Fruit fly (Drosophila melanogaster) whole organism, embryonic: ENCODE results near the gene bsk.
A peak's percentile ranks its signal among the peaks of the same experiment; 100 is the strongest.

Experiments
- BtbVII ChIP-seq: fragments of 200-800 bp; sonication (Bioruptor generic); optimal IDR thresholded peaks from 3 replicates; lab custom pipeline; 2017; ENCODE audit warnings: missing biosample characterization, mild to moderate bottlenecking, missing genetic modification characterization
- Bteb2 ChIP-seq: fragments of 200-800 bp; sonication (Bioruptor generic); optimal IDR thresholded peaks from 2 replicates; lab custom pipeline; 2016; ENCODE audit warnings: missing biosample characterization, missing genetic modification characterization
- CG10543 ChIP-seq: fragments of 200-800 bp; sonication (Bioruptor generic); optimal IDR thresholded peaks from 3 replicates; lab custom pipeline; 2017; ENCODE audit warnings: missing biosample characterization, mild to moderate bottlenecking, missing genetic modification characterization, moderate library complexity
- CG12744 ChIP-seq: fragments of 200-800 bp; sonication (Bioruptor generic); optimal IDR thresholded peaks from 2 replicates; lab custom pipeline; 2016; ENCODE audit warnings: missing biosample characterization, missing genetic modification characterization
- CG13624 ChIP-seq: fragments of 200-800 bp; sonication (Bioruptor generic); optimal IDR thresholded peaks from 2 replicates; lab custom pipeline; 2016; ENCODE audit warnings: missing biosample characterization, missing genetic modification characterization
- CG13894 ChIP-seq: fragments of 200-800 bp; sonication (Bioruptor generic); optimal IDR thresholded peaks from 3 replicates; lab custom pipeline; 2018; ENCODE audit warnings: missing biosample characterization, mild to moderate bottlenecking, missing genetic modification characterization, moderate library complexity
- CG14014 ChIP-seq: fragments of 200-800 bp; sonication (Bioruptor generic); IDR thresholded peaks from 2 replicates; pipeline ENCODE4 v1.3.6; 2022; ENCODE audit warnings: missing biosample characterization, missing genetic modification characterization
- CG14710 ChIP-seq: fragments of 200-800 bp; sonication (Bioruptor generic); optimal IDR thresholded peaks from 3 replicates; lab custom pipeline; 2019; ENCODE audit warnings: missing biosample characterization, mild to moderate bottlenecking, missing genetic modification characterization, moderate library complexity
- CG17612 ChIP-seq: fragments of 200-800 bp; sonication (Bioruptor generic); IDR thresholded peaks from 2 replicates; pipeline ENCODE4 v1.3.6; 2022; ENCODE audit warnings: missing biosample characterization, missing genetic modification characterization
- CG34376 ChIP-seq: fragments of 200-800 bp; sonication (Bioruptor generic); optimal IDR thresholded peaks from 2 replicates; lab custom pipeline; 2018; ENCODE audit warnings: missing biosample characterization, mild to moderate bottlenecking, missing genetic modification characterization
- CG3838 ChIP-seq: fragments of 200-800 bp; sonication (Bioruptor generic); optimal IDR thresholded peaks from 3 replicates; lab custom pipeline; 2016; ENCODE audit warnings: missing biosample characterization, missing genetic modification characterization
- CG4360 ChIP-seq: fragments of 200-800 bp; sonication (Bioruptor generic); IDR thresholded peaks from 2 replicates; pipeline ENCODE4 v1.3.6; 2022; ENCODE audit warnings: missing biosample characterization, missing genetic modification characterization
- CG43689 ChIP-seq: fragments of 200-800 bp; sonication (Bioruptor generic); IDR thresholded peaks from 2 replicates; pipeline ENCODE4 v1.3.6; 2022; ENCODE audit warnings: missing biosample characterization, missing genetic modification characterization
- CG6175 ChIP-seq: fragments of 200-800 bp; sonication (Bioruptor generic); IDR thresholded peaks from 3 replicates; pipeline ENCODE4 v1.3.6; 2022; ENCODE audit warnings: missing biosample characterization, missing genetic modification characterization
- CG6654 ChIP-seq: fragments of 200-800 bp; sonication (Bioruptor generic); optimal IDR thresholded peaks from 2 replicates; lab custom pipeline; 2017; ENCODE audit warnings: missing biosample characterization, mild to moderate bottlenecking, missing genetic modification characterization
- CG9215 ChIP-seq: fragments of 200-800 bp; sonication (Bioruptor generic); IDR thresholded peaks from 2 replicates; pipeline ENCODE4 v1.3.6; 2022; ENCODE audit warnings: missing biosample characterization, missing genetic modification characterization
- CHES-1-like ChIP-seq: fragments of 200-800 bp; sonication (Bioruptor generic); optimal IDR thresholded peaks from 2 replicates; lab custom pipeline; 2016; ENCODE audit warnings: missing biosample characterization, missing genetic modification characterization
- CTCF ChIP-seq: fragments of 200-800 bp; sonication (Bioruptor generic); optimal IDR thresholded peaks from 2 replicates; lab custom pipeline; 2017; ENCODE audit warnings: missing biosample characterization, mild to moderate bottlenecking, missing genetic modification characterization, moderate library complexity
- CrebB ChIP-seq: fragments of 200-800 bp; sonication (Bioruptor generic); optimal IDR thresholded peaks from 3 replicates; lab custom pipeline; 2018; ENCODE audit warnings: missing biosample characterization, mild to moderate bottlenecking, missing genetic modification characterization
- Dad ChIP-seq: fragments of 200-800 bp; sonication (Bioruptor generic); optimal IDR thresholded peaks from 3 replicates; lab custom pipeline; 2016; ENCODE audit warnings: missing biosample characterization, missing genetic modification characterization
- Doc2 ChIP-seq: fragments of 200-800 bp; sonication (Bioruptor generic); IDR thresholded peaks from 2 replicates; pipeline ENCODE4 v1.3.6; 2022; ENCODE audit warnings: missing biosample characterization, missing genetic modification characterization
- HLH54F ChIP-seq: fragments of 200-800 bp; sonication (Bioruptor generic); optimal IDR thresholded peaks from 3 replicates; lab custom pipeline; 2016; ENCODE audit warnings: missing biosample characterization, missing genetic modification characterization
- HmgD ChIP-seq: fragments of 200-800 bp; sonication (Bioruptor generic); optimal IDR thresholded peaks from 3 replicates; lab custom pipeline; 2016; ENCODE audit warnings: missing biosample characterization, missing genetic modification characterization
- Hsf ChIP-seq: fragments of 200-800 bp; sonication (Bioruptor generic); optimal IDR thresholded peaks from 3 replicates; lab custom pipeline; 2016; ENCODE audit warnings: missing biosample characterization, missing genetic modification characterization
- Pdp1 ChIP-seq, 2 experiments: fragments of 200-800 bp; sonication (Bioruptor generic); optimal IDR thresholded peaks; 3 replicates each; lab custom pipeline; 2016; ENCODE audit warnings: missing biosample characterization in 2 of 2, missing genetic modification characterization in 2 of 2, mild to moderate bottlenecking in 1 of 2, moderate library complexity in 1 of 2
- Sox100B ChIP-seq: fragments of 200-800 bp; sonication (Bioruptor generic); optimal IDR thresholded peaks from 3 replicates; lab custom pipeline; 2018; ENCODE audit warnings: missing biosample characterization, mild to moderate bottlenecking, missing genetic modification characterization
- ab ChIP-seq: fragments of 200-800 bp; sonication (Bioruptor generic); optimal IDR thresholded peaks from 2 replicates; lab custom pipeline; 2016; ENCODE audit warnings: missing biosample characterization, missing genetic modification characterization
- ase ChIP-seq: fragments of 200-800 bp; sonication (Bioruptor generic); IDR thresholded peaks from 3 replicates; pipeline ENCODE4 v1.3.6; 2022; ENCODE audit warnings: missing biosample characterization, missing genetic modification characterization
- az2 ChIP-seq: fragments of 200-800 bp; sonication (Bioruptor generic); optimal IDR thresholded peaks from 3 replicates; lab custom pipeline; 2016; ENCODE audit warnings: missing biosample characterization, missing genetic modification characterization
- cas ChIP-seq: fragments of 200-800 bp; sonication (Bioruptor generic); IDR thresholded peaks from 2 replicates; pipeline ENCODE4 v1.3.6; 2022; ENCODE audit warnings: missing biosample characterization, missing genetic modification characterization
- cg ChIP-seq: fragments of 200-800 bp; sonication (Bioruptor generic); optimal IDR thresholded peaks from 3 replicates; lab custom pipeline; 2019; ENCODE audit warnings: missing biosample characterization, mild to moderate bottlenecking, missing genetic modification characterization, moderate library complexity
- corto ChIP-seq: fragments of 200-800 bp; sonication (Bioruptor generic); optimal IDR thresholded peaks from 2 replicates; lab custom pipeline; 2016; ENCODE audit warnings: missing biosample characterization, mild to moderate bottlenecking, missing genetic modification characterization, moderate library complexity
- crol ChIP-seq: fragments of 200-800 bp; sonication (Bioruptor generic); IDR thresholded peaks from 2 replicates; pipeline ENCODE4 v1.3.6; 2022; ENCODE audit warnings: missing biosample characterization, missing genetic modification characterization
- fd102C ChIP-seq: fragments of 200-800 bp; sonication (Bioruptor generic); optimal IDR thresholded peaks from 2 replicates; lab custom pipeline; 2018; ENCODE audit warnings: missing biosample characterization, mild to moderate bottlenecking, missing genetic modification characterization, moderate library complexity
- gfzf ChIP-seq: fragments of 200-800 bp; sonication (Bioruptor generic); optimal IDR thresholded peaks from 2 replicates; lab custom pipeline; 2016; ENCODE audit warnings: missing biosample characterization, mild to moderate bottlenecking, missing genetic modification characterization, moderate library complexity
- her ChIP-seq: fragments of 200-800 bp; sonication (Bioruptor generic); optimal IDR thresholded peaks from 2 replicates; lab custom pipeline; 2016; ENCODE audit warnings: missing biosample characterization, missing genetic modification characterization
- ind ChIP-seq: fragments of 200-800 bp; sonication (Bioruptor generic); optimal IDR thresholded peaks from 3 replicates; lab custom pipeline; 2016; ENCODE audit warnings: missing biosample characterization, missing genetic modification characterization
- jigr1 ChIP-seq: fragments of 200-800 bp; sonication (Bioruptor generic); IDR thresholded peaks from 3 replicates; pipeline ENCODE4 v1.3.6; 2022; ENCODE audit warnings: missing biosample characterization, missing genetic modification characterization
- jumu ChIP-seq: fragments of 200-800 bp; sonication (Bioruptor generic); optimal IDR thresholded peaks from 3 replicates; lab custom pipeline; 2016; ENCODE audit warnings: missing biosample characterization, missing genetic modification characterization
- lola ChIP-seq, 3 experiments: fragments of >200 bp in 2 of 3; fragments of 200-800 bp in 1 of 3; sonication (Bioruptor generic) in 1 of 3; optimal IDR thresholded peaks; 2 replicates each; lab custom pipeline; 2017 to 2019; ENCODE audit warnings: missing biosample characterization in 3 of 3, missing genetic modification characterization in 3 of 3, mild to moderate bottlenecking in 1 of 3, moderate library complexity in 1 of 3
- maf-S ChIP-seq: fragments of 200-800 bp; sonication (Bioruptor generic); optimal IDR thresholded peaks from 2 replicates; lab custom pipeline; 2016; ENCODE audit warnings: missing biosample characterization, missing genetic modification characterization
- run ChIP-seq: fragments of 200-800 bp; sonication (Bioruptor generic); optimal IDR thresholded peaks from 3 replicates; lab custom pipeline; 2018; ENCODE audit warnings: missing biosample characterization, mild to moderate bottlenecking, missing genetic modification characterization
- sens ChIP-seq: fragments of 200-800 bp; sonication (Bioruptor generic); peaks from one replicate; lab custom pipeline; 2016; ENCODE audit warnings: missing biosample characterization, missing genetic modification characterization
- sisA ChIP-seq: fragments of 200-800 bp; sonication (Bioruptor generic); IDR thresholded peaks from 2 replicates; pipeline ENCODE4 v1.3.6; 2022; ENCODE audit warnings: missing biosample characterization, missing genetic modification characterization
- slbo ChIP-seq: fragments of 200-800 bp; sonication (Bioruptor generic); IDR thresholded peaks from 2 replicates; pipeline ENCODE4 v1.3.6; 2022; ENCODE audit warnings: missing biosample characterization, missing genetic modification characterization
- slp2 ChIP-seq: fragments of 200-800 bp; sonication (Bioruptor generic); optimal IDR thresholded peaks from 2 replicates; lab custom pipeline; 2016; ENCODE audit warnings: missing biosample characterization, missing genetic modification characterization
- ssp ChIP-seq: fragments of 200-800 bp; sonication (Bioruptor generic); IDR thresholded peaks from 2 replicates; pipeline ENCODE4 v1.3.6; 2022; ENCODE audit warnings: missing biosample characterization, missing genetic modification characterization
- tio ChIP-seq: fragments of 200-800 bp; sonication (Bioruptor generic); optimal IDR thresholded peaks from 2 replicates; lab custom pipeline; 2017; ENCODE audit warnings: missing biosample characterization, missing genetic modification characterization, inconsistent platforms
- trh ChIP-seq: fragments of 200-800 bp; sonication (Bioruptor generic); optimal IDR thresholded peaks from 2 replicates; lab custom pipeline; 2016; ENCODE audit warnings: missing biosample characterization, missing genetic modification characterization
- usp ChIP-seq: fragments of >200 bp; optimal IDR thresholded peaks from 2 replicates; lab custom pipeline; 2017; ENCODE audit warnings: missing biosample characterization, missing genetic modification characterization
- zf30C ChIP-seq: fragments of 200-800 bp; sonication (Bioruptor generic); optimal IDR thresholded peaks from 3 replicates; lab custom pipeline; 2018; ENCODE audit warnings: missing biosample characterization, mild to moderate bottlenecking, missing genetic modification characterization

Gene bsk

dm6 chr2L:10260750-10261493 lies 10.6 kb upstream of the bsk start, which contains the start of gene Pten (continued):
- TF ChIP-seq crol (GFP tag; lab: Robert Waterston, UW) (no peak), run (tag; lab: Kevin White, UChicago) (no peak), maf-S (peak; percentile 64), CG12744 (GFP tag; lab: Kevin White, UChicago) (peak; percentile 16), az2 (GFP tag; lab: Kevin White, UChicago) (peak; percentile 62), fd102C (GFP tag; lab: Kevin White, UChicago) (peak; percentile 44), lola (GFP tag; optimal IDR thresholded peaks at IDR 0.05; lab: Kevin White, UChicago) (peak in 1 of 3 experiments; percentile 84), jigr1 (peak; percentile 88; the same call in 1 of the 3 replicates), CG13624 (GFP tag; lab: Kevin White, UChicago) (peak; percentile 51), sisA (GFP tag; lab: Robert Waterston, UW) (no peak), CTCF (GFP tag; lab: Kevin White, UChicago) (peak; percentile 4), Bteb2 (peak; percentile 75), corto (peak; percentile 12), trh (GFP tag; lab: Kevin White, UChicago) (peak; percentile 16), cg (GFP tag; lab: Kevin White, UChicago) (peak; percentile 56), slp2 (GFP tag; lab: Kevin White, UChicago) (peak; percentile 66), ab (GFP tag; lab: Kevin White, UChicago) (no peak), tio (GFP tag; lab: Kevin White, UChicago) (no peak), BtbVII (GFP tag; lab: Kevin White, UChicago) (peak; percentile 38), cas (GFP tag; lab: Robert Waterston, UW) (no peak), CG17612 (GFP tag; lab: Robert Waterston, UW) (no peak), CrebB (tag; lab: Kevin White, UChicago) (no peak), Pdp1 (GFP tag; optimal IDR thresholded peaks at IDR 0.05; lab: Kevin White, UChicago) (peak; percentile 56 to 60), HmgD (GFP tag; lab: Kevin White, UChicago) (no peak), Dad (peak; percentile 55), zf30C (GFP tag; lab: Kevin White, UChicago) (no peak), jumu (GFP tag; lab: Kevin White, UChicago) (peak; percentile 64), Doc2 (GFP tag; lab: Robert Waterston, UW) (no peak), CG14014 (GFP tag; lab: Robert Waterston, UW) (peak; percentile 61; the same call in 1 of the 2 replicates), CG13894 (no peak), ssp (GFP tag; lab: Robert Waterston, UW) (peak; percentile 81), CG6654 (GFP tag; lab: Kevin White, UChicago) (no peak), CG6175 (GFP tag; lab: Robert Waterston, UW) (no peak), gfzf (GFP tag; lab: Kevin White, UChicago) (peak; percentile 10), CG10543 (no peak), slbo (GFP tag; lab: Robert Waterston, UW) (peak; percentile 51), ind (GFP tag; lab: Kevin White, UChicago) (peak; percentile 71), CHES-1-like (GFP tag; lab: Kevin White, UChicago) (peak; percentile 29), CG4360 (GFP tag; lab: Robert Waterston, UW) (peak; percentile 51; the same call in 1 of the 2 replicates), usp (GFP tag; lab: Kevin White, UChicago) (no peak), CG9215 (no peak), CG14710 (tag; lab: Kevin White, UChicago) (peak; percentile 90), ase (GFP tag; lab: Robert Waterston, UW) (no peak; the same call in 2 of the 3 replicates), sens (GFP tag; lab: Kevin White, UChicago) (peak; percentile 96), CG34376 (GFP tag; lab: Kevin White, UChicago) (peak; percentile 35), CG43689 (GFP tag; lab: Robert Waterston, UW) (no peak), Sox100B (peak; percentile 63), CG3838 (GFP tag; lab: Kevin White, UChicago) (no peak), HLH54F (GFP tag; lab: Kevin White, UChicago) (peak; percentile 51), her (GFP tag; lab: Kevin White, UChicago) (no peak), Hsf (GFP tag; lab: Kevin White, UChicago) (peak; percentile 63)
